Worm (Caenorhabditis elegans) whole organism, early embryonic: Measurements from ENCODE around the gene sfxn-1.3.

Experiments
- ama-1 ChIP-seq: fragments of 150-350 bp; optimal IDR thresholded peaks from 2 replicates; lab custom pipeline; 2014
- ceh-36 ChIP-seq: sonication (generic microtip); optimal IDR thresholded peaks from 2 replicates; lab custom pipeline; 2016; ENCODE audit warnings: missing genetic modification characterization, inconsistent platforms, missing compliant biosample characterization
- flt-1 ChIP-seq: fragments of 200-800 bp; sonication (Bioruptor generic); IDR thresholded peaks from 2 replicates; pipeline ENCODE4 v1.3.6; 2022; ENCODE audit warnings: missing genetic modification characterization, missing compliant biosample characterization
- hmg-4 ChIP-seq: fragments of 200-800 bp; sonication (Bioruptor generic); optimal IDR thresholded peaks from 2 replicates; lab custom pipeline; 2018; ENCODE audit warnings: mild to moderate bottlenecking, missing genetic modification characterization, missing compliant biosample characterization
- hnd-1 ChIP-seq: sonication (generic microtip); optimal IDR thresholded peaks from 2 replicates; lab custom pipeline; 2016; ENCODE audit warnings: missing genetic modification characterization, missing compliant biosample characterization
- pes-1 ChIP-seq: fragments of 200-800 bp; sonication (Bioruptor generic); IDR thresholded peaks from 2 replicates; pipeline ENCODE4 v1.3.6; 2022; ENCODE audit warnings: missing genetic modification reagents, missing genetic modification characterization, missing compliant biosample characterization
- tbx-11 ChIP-seq: fragments of 200-800 bp; sonication (Bioruptor generic); IDR thresholded peaks from 2 replicates; pipeline ENCODE4 v1.3.6; 2022; ENCODE audit warnings: missing genetic modification characterization, missing compliant biosample characterization
- tbx-37 ChIP-seq: fragments of 200-800 bp; sonication (Bioruptor generic); conservative IDR thresholded peaks from 2 replicates; pipeline ENCODE4 v1.3.6; 2022; ENCODE audit warnings: missing genetic modification reagents, missing genetic modification characterization, missing compliant biosample characterization

DNA sequence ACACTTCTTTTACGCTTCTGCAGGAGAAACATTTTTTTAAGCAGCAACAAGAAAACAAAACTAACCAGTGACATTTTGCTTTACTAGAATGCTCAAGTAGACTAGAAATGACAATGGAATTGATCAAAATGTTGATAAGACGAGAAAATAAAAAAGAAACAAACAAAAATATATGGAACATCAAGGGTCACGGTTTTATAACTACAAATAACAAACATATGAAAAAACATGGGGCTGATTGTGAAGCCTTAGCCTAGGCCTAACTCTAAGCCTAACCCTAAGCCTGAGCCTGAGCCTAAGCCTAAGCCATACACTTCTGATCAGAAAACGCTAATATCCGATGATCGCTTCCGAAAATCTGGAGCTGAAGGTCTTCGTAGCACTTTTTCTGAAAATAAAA lies 3.8 kb downstream of the sfxn-1.3 start, which contains the start of gene Y6E2A.10:
- TF ChIP-seq flt-1 (GFP tag; lab: Robert Waterston, UW): no peak
- no peak for TF ChIP-seq pes-1 (GFP tag; lab: Robert Waterston, UW)
- TF ChIP-seq tbx-11 (GFP tag; lab: Robert Waterston, UW): no peak
- no peak for TF ChIP-seq hmg-4 (GFP tag; lab: Kevin White, UChicago)
- no peak for TF ChIP-seq tbx-37 (GFP tag; lab: Robert Waterston, UW)
- no peak for TF ChIP-seq ceh-36 (tag; lab: Kevin White, UChicago)
- no peak for TF ChIP-seq hnd-1 (tag; lab: Kevin White, UChicago)
- no peak for TF ChIP-seq ama-1 (lab: Kevin White, UChicago)
